Worm (Caenorhabditis elegans) whole organism, L1 larva: Measurements from ENCODE around the gene str-249.

Experiments
- C34B4.2 ChIP-seq: sonication (generic microtip); optimal IDR thresholded peaks from 2 replicates; lab custom pipeline; 2017; ENCODE audit warnings: mild to moderate bottlenecking, missing genetic modification characterization, missing compliant biosample characterization
- F16B12.6 ChIP-seq: fragments of 150-350 bp; optimal IDR thresholded peaks from 2 replicates; lab custom pipeline; 2014; ENCODE audit warnings: missing biosample characterization, missing genetic modification characterization
- aha-1 ChIP-seq: fragments of 150-350 bp; optimal IDR thresholded peaks from 2 replicates; lab custom pipeline; 2014; ENCODE audit warnings: missing biosample characterization, missing genetic modification characterization
- aly-2 ChIP-seq: fragments of 150-350 bp; optimal IDR thresholded peaks from 2 replicates; lab custom pipeline; 2014; ENCODE audit warnings: missing biosample characterization, missing genetic modification characterization
- blmp-1 ChIP-seq: fragments of 150-350 bp; optimal IDR thresholded peaks from 2 replicates; lab custom pipeline; 2014; ENCODE audit warnings: missing biosample characterization, missing genetic modification characterization
- ceh-63 ChIP-seq: fragments of 200-800 bp; sonication (Bioruptor generic); optimal IDR thresholded peaks from 2 replicates; lab custom pipeline; 2018; ENCODE audit warnings: mild to moderate bottlenecking, missing genetic modification characterization, missing compliant biosample characterization
- ceh-8 ChIP-seq: fragments of 200-800 bp; sonication (Bioruptor generic); optimal IDR thresholded peaks from 2 replicates; lab custom pipeline; 2018; ENCODE audit warnings: mild to moderate bottlenecking, missing genetic modification characterization, moderate library complexity, missing compliant biosample characterization
- ceh-82 ChIP-seq, 3 experiments: fragments of 150-350 bp in 1 of 3; sonication (generic microtip) in 2 of 3; optimal IDR thresholded peaks; 2 replicates each; lab custom pipeline; 2014 to 2017; ENCODE audit warnings: missing biosample characterization in 3 of 3, missing genetic modification characterization in 3 of 3
- ceh-88 ChIP-seq: fragments of 200-800 bp; sonication (Bioruptor generic); IDR thresholded peaks from 2 replicates; pipeline ENCODE4 v1.3.6; 2022; ENCODE audit warnings: missing genetic modification characterization, missing compliant biosample characterization
- ces-1 ChIP-seq: fragments of 150-350 bp; optimal IDR thresholded peaks from 2 replicates; lab custom pipeline; 2014; ENCODE audit warnings: missing biosample characterization, missing genetic modification reagents, missing genetic modification characterization
- dsc-1 ChIP-seq: sonication (generic microtip); optimal IDR thresholded peaks from 2 replicates; lab custom pipeline; 2016; ENCODE audit warnings: mild to moderate bottlenecking, missing genetic modification characterization, missing compliant biosample characterization
- efl-1 ChIP-seq, 4 experiments: fragments of 150-350 bp; optimal IDR thresholded peaks in 3 of 4; peaks in 1 of 4; 1 replicate in 1 of 4; 2 replicates in 3 of 4; lab custom pipeline; 2014; ENCODE audit warnings: missing biosample characterization in 2 of 4, missing genetic modification characterization in 2 of 4, missing genetic modification reagents in 2 of 4
- egl-13 ChIP-seq: sonication (generic microtip); optimal IDR thresholded peaks from 2 replicates; lab custom pipeline; 2016; ENCODE audit warnings: missing genotype, missing genetic modification reagents, missing genetic modification characterization, missing compliant biosample characterization
- egl-27 ChIP-seq, 2 experiments: fragments of 150-350 bp in 1 of 2; sonication (generic microtip); optimal IDR thresholded peaks; 3 replicates each; lab custom pipeline; 2017 to 2018; ENCODE audit warnings: missing biosample characterization in 2 of 2, missing genetic modification characterization in 2 of 2, missing genetic modification reagents in 2 of 2
- fkh-10 ChIP-seq: sonication (generic microtip); optimal IDR thresholded peaks from 2 replicates; lab custom pipeline; 2017; ENCODE audit warnings: missing biosample characterization, missing genetic modification reagents, missing genetic modification characterization
- fkh-4 ChIP-seq: sonication (generic microtip); optimal IDR thresholded peaks from 2 replicates; lab custom pipeline; 2016; ENCODE audit warnings: missing compliant biosample characterization, missing genetic modification characterization, borderline replicate concordance
- hpl-2 ChIP-seq: fragments of 150-350 bp; optimal IDR thresholded peaks from 2 replicates; lab custom pipeline; 2014; ENCODE audit warnings: missing biosample characterization, missing genetic modification reagents, missing genetic modification characterization
- lin-13 ChIP-seq: fragments of 150-350 bp; optimal IDR thresholded peaks from 2 replicates; lab custom pipeline; 2014; ENCODE audit warnings: missing biosample characterization, missing genetic modification reagents, missing genetic modification characterization
- lin-14 ChIP-seq: fragments of 200-800 bp; sonication (Bioruptor generic); optimal IDR thresholded peaks from 2 replicates; lab custom pipeline; 2018; ENCODE audit warnings: mild to moderate bottlenecking, missing genetic modification characterization, moderate library complexity, missing compliant biosample characterization
- lin-15B ChIP-seq: fragments of 150-350 bp; sonication (generic microtip); optimal IDR thresholded peaks from 3 replicates; lab custom pipeline; 2014; ENCODE audit warnings: missing biosample characterization, missing genetic modification characterization
- lin-35 ChIP-seq, 2 experiments: fragments of 150-350 bp; optimal IDR thresholded peaks; 2 replicates each; lab custom pipeline; 2014; ENCODE audit warnings: missing biosample characterization in 2 of 2, missing genetic modification characterization in 2 of 2, missing genetic modification reagents in 2 of 2
- lin-39 ChIP-seq: fragments of 150-350 bp; optimal IDR thresholded peaks from 2 replicates; lab custom pipeline; 2014; ENCODE audit warnings: missing biosample characterization, missing genetic modification reagents, missing genetic modification characterization
- mab-9 ChIP-seq: fragments of 200-800 bp; sonication (Bioruptor generic); IDR thresholded peaks from 2 replicates; pipeline ENCODE4 v1.3.6; 2022; ENCODE audit warnings: missing genetic modification reagents, missing genetic modification characterization, missing compliant biosample characterization
- mef-2 ChIP-seq: fragments of 150-350 bp; optimal IDR thresholded peaks from 2 replicates; lab custom pipeline; 2014; ENCODE audit warnings: missing biosample characterization, missing genetic modification characterization
- mep-1 ChIP-seq: fragments of 150-350 bp; optimal IDR thresholded peaks from 2 replicates; lab custom pipeline; 2014; ENCODE audit warnings: missing biosample characterization, missing genetic modification characterization
- nhr-12 ChIP-seq: sonication (generic microtip); optimal IDR thresholded peaks from 2 replicates; lab custom pipeline; 2017; ENCODE audit warnings: missing biosample characterization, missing genetic modification characterization
- nhr-19 ChIP-seq: fragments of 200-800 bp; sonication (Bioruptor generic); conservative IDR thresholded peaks from 2 replicates; pipeline ENCODE4 v1.3.6; 2022; ENCODE audit warnings: missing genetic modification characterization, missing compliant biosample characterization
- nhr-20 ChIP-seq: sonication (generic microtip); optimal IDR thresholded peaks from 2 replicates; lab custom pipeline; 2016; ENCODE audit warnings: mild to moderate bottlenecking, missing genetic modification characterization, missing compliant biosample characterization
- nhr-237 ChIP-seq: fragments of 150-350 bp; optimal IDR thresholded peaks from 2 replicates; lab custom pipeline; 2014; ENCODE audit warnings: missing biosample characterization, missing genetic modification characterization
- nhr-47 ChIP-seq: sonication (generic microtip); optimal IDR thresholded peaks from 2 replicates; lab custom pipeline; 2016; ENCODE audit warnings: mild to moderate bottlenecking, missing genetic modification characterization, moderate library complexity, missing compliant biosample characterization
- nhr-84 ChIP-seq: sonication (generic microtip); optimal IDR thresholded peaks from 2 replicates; lab custom pipeline; 2017; ENCODE audit warnings: missing biosample characterization, missing genetic modification characterization
- pag-3 ChIP-seq: sonication (generic microtip); optimal IDR thresholded peaks from 2 replicates; lab custom pipeline; 2017; ENCODE audit warnings: missing genetic modification characterization, mild to moderate bottlenecking, missing compliant biosample characterization, antibody characterized with exemption, borderline replicate concordance; ENCODE audit not compliant: insufficient read depth
- pax-3 ChIP-seq: fragments of 200-800 bp; sonication (Bioruptor generic); optimal IDR thresholded peaks from 2 replicates; lab custom pipeline; 2018; ENCODE audit warnings: mild to moderate bottlenecking, missing genetic modification characterization, moderate library complexity, missing compliant biosample characterization
- snu-23 ChIP-seq: sonication (generic microtip); optimal IDR thresholded peaks from 2 replicates; lab custom pipeline; 2016; ENCODE audit warnings: missing genetic modification characterization, missing compliant biosample characterization
- swsn-7 ChIP-seq: sonication (generic microtip); optimal IDR thresholded peaks from 2 replicates; lab custom pipeline; 2016; ENCODE audit warnings: missing genetic modification characterization, missing compliant biosample characterization
- tbx-2 ChIP-seq: sonication (generic microtip); optimal IDR thresholded peaks from 2 replicates; lab custom pipeline; 2016; ENCODE audit warnings: missing genetic modification characterization, missing compliant biosample characterization
- unc-62 ChIP-seq: fragments of 150-350 bp; optimal IDR thresholded peaks from 2 replicates; lab custom pipeline; 2014; ENCODE audit warnings: missing biosample characterization, missing genetic modification reagents, missing genetic modification characterization
- xbp-1 ChIP-seq: sonication (generic microtip); optimal IDR thresholded peaks from 2 replicates; lab custom pipeline; 2016; ENCODE audit warnings: missing genetic modification characterization, missing compliant biosample characterization
- zag-1 ChIP-seq: fragments of 150-350 bp; optimal IDR thresholded peaks from 2 replicates; lab custom pipeline; 2014; ENCODE audit warnings: missing biosample characterization, missing genetic modification characterization
- ztf-11 ChIP-seq, 2 experiments: sonication (generic microtip); optimal IDR thresholded peaks; 2 replicates each; lab custom pipeline; 2016 to 2017; ENCODE audit warnings: missing genetic modification characterization in 2 of 2, missing biosample characterization in 1 of 2, missing compliant biosample characterization in 1 of 2
- ztf-4 ChIP-seq: fragments of 150-350 bp; optimal IDR thresholded peaks from 2 replicates; lab custom pipeline; 2014; ENCODE audit warnings: missing biosample characterization, missing genetic modification characterization

str-249 gene

ce11 chrIV:7228208-7228607, 41.6 kb upstream of the str-249 start, which contains the start of gene D2024.5:
TSS of gene D2024.5 (minus strand) at chrIV:7228308.
- TF ChIP-seq ztf-4 (tag; lab: Kevin White, UChicago) (no peak), dsc-1 (no peak), blmp-1 (tag; lab: Kevin White, UChicago) (no peak), egl-13 (tag; lab: Kevin White, UChicago) (no peak), hpl-2 (GFP tag; lab: Kevin White, UChicago) (no peak)

- TF ChIP-seq efl-1 (optimal IDR thresholded peaks at IDR 0.05; lab: Kevin White, UChicago): no peak
- TF ChIP-seq efl-1 (GFP tag; optimal IDR thresholded peaks at IDR 0.05 in 1 of 2; lab: Kevin White, UChicago): no peak
- no peak for TF ChIP-seq ceh-82 (tag; optimal IDR thresholded peaks at IDR 0.05; lab: Kevin White, UChicago)
- no peak for TF ChIP-seq fkh-4 (tag; lab: Kevin White, UChicago)
- no peak for TF ChIP-seq lin-39
Observed at ce11 chrIV:7227072-7227471, 40.4 kb upstream of the str-249 start, which contains the start of gene R13A1.10. TSS of gene R13A1.10 (minus strand) at chrIV:7227172.

ce11 chrIV:7222088-7222487, 35.4 kb upstream of the str-249 start:
- TF ChIP-seq xbp-1 (tag; lab: Kevin White, UChicago) (no peak), snu-23 (GFP tag; lab: Kevin White, UChicago) (no peak), zag-1 (no peak), C34B4.2 (no peak), mep-1 (tag; lab: Kevin White, UChicago) (no peak), lin-13 (no peak), efl-1 (optimal IDR thresholded peaks at IDR 0.05; lab: Kevin White, UChicago) (no peak), efl-1 (GFP tag; optimal IDR thresholded peaks at IDR 0.05 in 1 of 2; lab: Kevin White, UChicago) (peak in 1 of 2 experiments; percentile 60), ces-1 (GFP tag; lab: Kevin White, UChicago) (no peak), pax-3 (tag; lab: Kevin White, UChicago) (no peak), lin-35 (GFP tag; optimal IDR thresholded peaks at IDR 0.05; lab: Kevin White, UChicago) (no peak), nhr-84 (tag; lab: Kevin White, UChicago) (no peak), ztf-11 (tag; optimal IDR thresholded peaks at IDR 0.05; lab: Kevin White, UChicago) (no peak), nhr-47 (no peak), lin-14 (peak; percentile 22), unc-62 (GFP tag; lab: Kevin White, UChicago) (no peak), egl-27 (tag; optimal IDR thresholded peaks at IDR 0.05; lab: Kevin White, UChicago) (no peak), ztf-4 (tag; lab: Kevin White, UChicago) (no peak), pag-3 (tag; lab: Kevin White, UChicago) (no peak), ceh-88 (GFP tag; lab: Robert Waterston, UW) (no peak), fkh-10 (GFP tag; lab: Kevin White, UChicago) (peak; percentile 64), mef-2 (tag; lab: Kevin White, UChicago) (no peak)

ce11 chrIV:7219398-7220087, 32.9 kb upstream of the str-249 start, which contains the start of the genes glb-23 and R13A1.1:
TSS of gene glb-23 (minus strand) at chrIV:7219498.
TSS of gene R13A1.1 (plus strand) at chrIV:7220037.
- no peak for TF ChIP-seq egl-27 (tag; optimal IDR thresholded peaks at IDR 0.05; lab: Kevin White, UChicago)
- no peak for TF ChIP-seq nhr-20 (tag; lab: Kevin White, UChicago)

- TF ChIP-seq ceh-63 (GFP tag; lab: Kevin White, UChicago) (no peak), nhr-19 (GFP tag; lab: Robert Waterston, UW) (no peak), pag-3 (tag; lab: Kevin White, UChicago) (no peak), blmp-1 (tag; lab: Kevin White, UChicago) (no peak), aly-2 (tag; lab: Kevin White, UChicago) (no peak), tbx-2 (tag; lab: Kevin White, UChicago) (no peak), ceh-8 (no peak), lin-15B (tag; lab: Kevin White, UChicago) (no peak), C34B4.2 (no peak), mef-2 (tag; lab: Kevin White, UChicago) (no peak), egl-27 (tag; optimal IDR thresholded peaks at IDR 0.05; lab: Kevin White, UChicago) (no peak), mab-9 (no peak), nhr-12 (tag; lab: Kevin White, UChicago) (no peak), F16B12.6 (tag; lab: Kevin White, UChicago) (no peak), swsn-7 (tag; lab: Kevin White, UChicago) (no peak), dsc-1 (no peak), aha-1 (tag; lab: Kevin White, UChicago) (no peak), nhr-237 (tag; lab: Kevin White, UChicago) (no peak)
Observed at ce11 chrIV:7216210-7216609, 29.6 kb upstream of the str-249 start.
